Fruit fly (Drosophila melanogaster): ENCODE results near the gene rod.

rod gene

DNA sequence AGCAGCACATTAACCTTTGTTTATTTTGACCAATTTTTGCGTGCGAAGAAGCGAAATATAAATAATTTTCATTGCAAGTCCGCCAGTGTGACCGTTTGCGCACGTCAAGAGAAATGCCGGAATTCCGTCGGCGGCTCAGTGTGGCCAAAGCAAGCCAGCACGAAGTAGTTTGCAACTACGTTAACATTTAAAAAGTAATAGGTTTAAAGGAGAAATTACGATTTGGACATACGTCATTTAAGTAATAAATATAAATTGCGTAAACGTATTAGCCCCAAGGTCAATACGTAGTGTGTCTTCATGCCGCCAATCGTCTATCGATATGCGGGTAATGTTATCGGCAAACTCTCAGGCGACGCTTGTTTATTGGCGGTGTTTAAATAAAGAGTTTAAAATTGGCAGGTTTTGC, at the start of gene rod, which contains the start of gene pygo:
Gene rod (plus strand): TSS at position 366 of the 409 bp plus-strand sequence.
Gene pygo (minus strand): TSS at position 114 of the 409 bp plus-strand sequence.
- TF ChIP-seq Pif1A (GFP tag; optimal IDR thresholded peaks at IDR 0.05) (no peak), CG8159 (tag; optimal IDR thresholded peaks at IDR 0.05) (peak; percentile 26)

DNA sequence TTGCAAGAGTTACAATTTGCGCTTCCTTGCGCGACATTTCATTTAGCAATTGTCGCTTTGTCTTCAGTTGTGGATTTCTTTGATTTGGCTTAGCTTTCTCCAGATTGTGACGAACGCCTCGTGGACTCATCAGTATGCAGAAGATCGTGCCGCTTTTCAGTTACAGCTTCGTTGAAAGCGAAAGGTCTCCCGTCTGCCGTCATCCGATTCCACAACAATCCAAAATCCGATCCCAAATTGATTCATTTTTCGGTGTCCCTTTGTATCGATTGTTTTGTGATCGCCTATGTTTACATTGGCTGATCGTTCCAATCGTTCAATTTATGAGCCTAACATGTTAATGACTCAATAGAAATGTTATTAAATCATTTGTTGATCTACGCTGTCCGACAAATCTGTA, 38.8 kb upstream of the rod start:
- TF ChIP-seq CG9948 (tag; optimal IDR thresholded peaks at IDR 0.05) (no peak), rn (GFP tag; IDR thresholded peaks at IDR 0.05) (no peak), D1 (tag; optimal IDR thresholded peaks at IDR 0.05) (no peak), gl (tag; optimal IDR thresholded peaks at IDR 0.05) (no peak), Pif1A (GFP tag; optimal IDR thresholded peaks at IDR 0.05) (no peak), CG32121 (GFP tag; IDR thresholded peaks at IDR 0.05) (no peak), Pif1B (GFP tag; optimal IDR thresholded peaks at IDR 0.05) (no peak), CG13204 (GFP tag; optimal IDR thresholded peaks at IDR 0.05) (no peak), CG12605 (GFP tag; IDR thresholded peaks at IDR 0.05) (no peak), CG4496 (GFP tag; IDR thresholded peaks at IDR 0.05) (no peak), Snoo (tag; optimal IDR thresholded peaks at IDR 0.05) (no peak), CG34367 (tag; optimal IDR thresholded peaks at IDR 0.05) (no peak), CG17806 (tag; optimal IDR thresholded peaks at IDR 0.05) (no peak), CG8159 (tag; optimal IDR thresholded peaks at IDR 0.05) (no peak), fd96Ca (GFP tag; IDR thresholded peaks at IDR 0.05) (no peak), CG10348 (GFP tag; IDR thresholded peaks at IDR 0.05) (no peak)

DNA sequence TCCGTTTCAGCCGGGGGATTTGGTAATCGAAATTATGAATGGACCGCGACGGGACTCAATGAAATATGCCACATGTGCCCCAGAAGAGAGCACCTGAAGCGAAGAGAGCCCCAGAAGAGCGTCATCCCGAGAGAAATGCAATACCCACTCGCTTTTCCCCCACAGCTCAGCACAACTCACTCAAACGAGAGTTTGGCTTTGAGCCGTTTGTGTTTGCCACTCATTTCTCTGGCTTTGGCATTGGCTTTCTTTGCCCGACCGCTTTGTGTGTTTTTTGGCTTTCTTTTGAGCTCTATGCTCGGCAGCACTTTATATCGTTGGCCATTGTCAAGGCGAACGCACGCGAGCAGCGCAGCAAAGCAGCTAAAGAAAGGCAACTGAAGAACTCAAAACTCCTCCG, 38.0 kb upstream of the rod start, which contains the start of gene nyo:
Gene nyo (plus strand): TSS at position 312 of the 400 bp plus-strand sequence.
- TF ChIP-seq CG12605 (GFP tag; IDR thresholded peaks at IDR 0.05), result no peak
- no peak for TF ChIP-seq CG17806 (tag; optimal IDR thresholded peaks at IDR 0.05)
- no peak for TF ChIP-seq EcR (GFP tag; optimal IDR thresholded peaks at IDR 0.05)
- TF ChIP-seq CG10348 (GFP tag; IDR thresholded peaks at IDR 0.05), result no peak
- no peak for TF ChIP-seq CG8159 (tag; optimal IDR thresholded peaks at IDR 0.05)
- no peak for TF ChIP-seq CG15710 (tag; optimal IDR thresholded peaks at IDR 0.05)
- no peak for TF ChIP-seq CG8301 (tag; optimal IDR thresholded peaks at IDR 0.05)
- TF ChIP-seq CG34367 (tag; optimal IDR thresholded peaks at IDR 0.05), result no peak
- TF ChIP-seq Snoo (tag; optimal IDR thresholded peaks at IDR 0.05), result no peak
- no peak for TF ChIP-seq fd96Ca (GFP tag; IDR thresholded peaks at IDR 0.05)
- TF ChIP-seq CG9948 (tag; optimal IDR thresholded peaks at IDR 0.05), result no peak
- no peak for TF ChIP-seq gl (tag; optimal IDR thresholded peaks at IDR 0.05)
- TF ChIP-seq CG4496 (GFP tag; IDR thresholded peaks at IDR 0.05), result no peak
- no peak for TF ChIP-seq rn (GFP tag; IDR thresholded peaks at IDR 0.05)

DNA sequence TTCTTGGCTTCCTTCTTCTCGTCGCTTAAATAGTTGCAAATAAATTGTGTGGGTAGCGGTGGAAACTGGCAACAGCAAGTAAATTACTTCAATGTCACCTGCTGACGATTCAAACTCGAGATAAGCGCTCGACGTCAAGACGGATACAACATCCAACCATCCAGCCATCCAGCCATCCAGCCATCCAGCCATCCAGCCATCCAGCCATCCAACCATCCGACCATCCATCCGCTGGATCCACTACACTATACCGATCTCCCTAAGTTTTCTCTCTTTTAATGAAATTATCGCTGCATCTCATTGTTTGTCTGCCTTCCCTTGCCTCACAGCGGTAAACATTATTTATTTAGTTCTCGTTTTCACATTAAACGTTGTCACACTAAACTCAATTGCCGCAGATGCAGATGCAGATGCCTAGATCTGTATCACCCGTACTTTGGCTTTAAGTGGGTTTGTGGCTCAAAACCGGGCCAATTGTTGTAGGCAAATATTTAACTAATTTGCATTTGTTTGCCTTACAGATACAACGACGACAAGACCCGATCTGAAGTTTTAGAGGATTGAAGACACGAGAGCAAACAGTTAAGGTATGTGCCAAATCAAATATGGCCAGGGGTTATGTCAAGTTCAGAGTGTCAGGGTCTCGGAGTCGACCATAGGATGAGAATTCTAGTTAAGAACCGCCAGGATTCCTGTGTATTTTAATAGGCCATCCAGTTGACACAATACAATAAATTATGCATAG, 31.8 kb upstream of the rod start:
- TF ChIP-seq EcR (GFP tag; optimal IDR thresholded peaks at IDR 0.05) (no peak), CG9948 (tag; optimal IDR thresholded peaks at IDR 0.05) (no peak), CG12605 (GFP tag; IDR thresholded peaks at IDR 0.05) (no peak), CG13204 (GFP tag; optimal IDR thresholded peaks at IDR 0.05) (no peak), CG14655 (GFP tag; optimal IDR thresholded peaks at IDR 0.05) (no peak), CG8301 (tag; optimal IDR thresholded peaks at IDR 0.05) (no peak), Pif1B (GFP tag; optimal IDR thresholded peaks at IDR 0.05) (no peak), CG15710 (tag; optimal IDR thresholded peaks at IDR 0.05) (no peak), D1 (tag; optimal IDR thresholded peaks at IDR 0.05) (no peak), CG34367 (tag; optimal IDR thresholded peaks at IDR 0.05) (no peak), CG32121 (GFP tag; IDR thresholded peaks at IDR 0.05) (no peak), Ets98B (GFP tag; IDR thresholded peaks at IDR 0.05) (no peak), Pif1A (GFP tag; optimal IDR thresholded peaks at IDR 0.05) (no peak), CG17806 (tag; optimal IDR thresholded peaks at IDR 0.05) (no peak), Snoo (tag; optimal IDR thresholded peaks at IDR 0.05) (no peak), CG8159 (tag; optimal IDR thresholded peaks at IDR 0.05) (no peak), CG10348 (GFP tag; IDR thresholded peaks at IDR 0.05) (no peak), CG4496 (GFP tag; IDR thresholded peaks at IDR 0.05) (no peak), gl (tag; optimal IDR thresholded peaks at IDR 0.05) (no peak)

DNA sequence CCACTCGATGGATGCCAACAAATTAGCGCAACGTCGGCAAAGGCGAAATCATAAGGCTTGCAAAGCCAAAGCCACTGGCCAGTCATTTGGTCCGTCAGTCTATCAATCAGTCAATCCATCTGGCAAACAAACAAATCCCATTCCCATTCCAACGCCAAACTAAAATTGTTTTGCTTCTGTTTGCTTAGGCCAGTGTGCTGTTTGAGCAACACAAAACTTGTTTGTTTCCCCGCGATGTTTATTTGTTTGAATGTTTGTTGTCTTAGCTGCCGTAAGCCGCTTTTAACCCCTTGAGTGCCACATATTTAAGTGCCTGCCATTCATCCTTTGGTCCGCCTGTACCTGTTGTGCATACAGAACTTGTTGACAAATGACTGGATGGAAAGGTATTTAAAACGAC, 29.8 kb upstream of the rod start:
- TF ChIP-seq CG8301 (tag; optimal IDR thresholded peaks at IDR 0.05), result no peak
- TF ChIP-seq CG17806 (tag; optimal IDR thresholded peaks at IDR 0.05), result no peak
- no peak for TF ChIP-seq CG12605 (GFP tag; IDR thresholded peaks at IDR 0.05)
- TF ChIP-seq fd96Ca (GFP tag; IDR thresholded peaks at IDR 0.05), result no peak
- TF ChIP-seq Pif1A (GFP tag; optimal IDR thresholded peaks at IDR 0.05), result no peak
- TF ChIP-seq CG4496 (GFP tag; IDR thresholded peaks at IDR 0.05), result no peak
- TF ChIP-seq rn (GFP tag; IDR thresholded peaks at IDR 0.05), result no peak
- no peak for TF ChIP-seq CG14655 (GFP tag; optimal IDR thresholded peaks at IDR 0.05)
- TF ChIP-seq D1 (tag; optimal IDR thresholded peaks at IDR 0.05), result no peak
- no peak for TF ChIP-seq Pif1B (GFP tag; optimal IDR thresholded peaks at IDR 0.05)
- TF ChIP-seq CG8159 (tag; optimal IDR thresholded peaks at IDR 0.05), result no peak
- TF ChIP-seq gl (tag; optimal IDR thresholded peaks at IDR 0.05), result no peak
- TF ChIP-seq CG32121 (GFP tag; IDR thresholded peaks at IDR 0.05), result no peak
- no peak for TF ChIP-seq CG10348 (GFP tag; IDR thresholded peaks at IDR 0.05)
- no peak for TF ChIP-seq CG13204 (GFP tag; optimal IDR thresholded peaks at IDR 0.05)
- TF ChIP-seq Ets98B (GFP tag; IDR thresholded peaks at IDR 0.05), result no peak
- no peak for TF ChIP-seq CG34367 (tag; optimal IDR thresholded peaks at IDR 0.05)
- TF ChIP-seq EcR (GFP tag; optimal IDR thresholded peaks at IDR 0.05), result no peak
- TF ChIP-seq Snoo (tag; optimal IDR thresholded peaks at IDR 0.05), result no peak

DNA sequence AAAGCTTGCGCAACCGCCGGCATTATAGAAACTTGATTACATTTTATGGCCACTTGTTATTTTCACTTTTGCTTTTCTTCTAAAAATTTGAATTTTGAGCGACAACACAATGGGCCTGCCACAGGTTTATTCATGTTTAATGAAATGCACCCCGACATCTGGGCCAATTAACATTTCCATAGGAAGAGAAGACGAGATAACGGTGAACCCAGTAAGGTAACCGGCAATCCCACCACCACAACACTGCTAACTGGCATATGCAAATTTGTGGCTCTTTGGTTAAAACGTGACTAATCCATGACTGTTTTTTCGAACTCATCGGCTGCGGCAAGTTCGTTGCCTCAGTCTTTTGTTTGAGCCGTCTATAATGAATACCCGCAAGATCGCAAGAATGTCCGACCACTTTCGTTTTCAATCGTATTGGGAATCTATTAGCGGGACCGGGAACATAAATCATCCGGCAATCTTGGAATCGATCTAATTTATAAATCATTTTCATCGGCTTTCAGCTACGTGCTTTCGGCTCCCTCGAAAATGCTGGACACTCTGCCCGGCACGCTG, 22.0 kb upstream of the rod start:
- no peak for TF ChIP-seq D1 (tag; optimal IDR thresholded peaks at IDR 0.05)

All from whole organism, pupa.